Fruit fly (Drosophila melanogaster) whole organism: ENCODE data around the gene CG8661.

ENCODE experiments used
- CG8478 ChIP-seq: fragments of >200 bp; optimal IDR thresholded peaks from 2 replicates; lab custom pipeline; 2018; ENCODE audit warnings: inconsistent platforms
- Dll ChIP-seq: fragments of >200 bp; optimal IDR thresholded peaks from 2 replicates; lab custom pipeline; 2017
- EcR ChIP-seq, 2 experiments: fragments of >200 bp; optimal IDR thresholded peaks; 2 replicates each; lab custom pipeline; 2017; ENCODE audit warnings: missing biosample characterization in 2 of 2, missing genetic modification characterization in 2 of 2, missing genetic modification reagents in 2 of 2
- pan ChIP-seq: fragments of >200 bp; optimal IDR thresholded peaks from 2 replicates; lab custom pipeline; 2017
- psq ChIP-seq: fragments of >200 bp; optimal IDR thresholded peaks from 2 replicates; lab custom pipeline; 2017
- usp ChIP-seq: fragments of >200 bp; optimal IDR thresholded peaks from 2 replicates; lab custom pipeline; 2017; ENCODE audit warnings: missing biosample characterization, missing genetic modification characterization, mixed read lengths

The CG8661 gene

dm6 chrX:17284400-17284799, at the start of gene CG8661:
TSS of gene CG8661 (minus strand) at chrX:17284500.
- no peak for TF ChIP-seq CG8478 (lab: Kevin White, UChicago)
- TF ChIP-seq Dll: no peak
- no peak for TF ChIP-seq EcR (GFP tag; optimal IDR thresholded peaks at IDR 0.05; lab: Kevin White, UChicago)
- TF ChIP-seq psq (lab: Kevin White, UChicago): no peak
- no peak for TF ChIP-seq pan
- no peak for TF ChIP-seq usp (GFP tag; lab: Kevin White, UChicago)

dm6 chrX:17334101-17334500, 49.8 kb upstream of the CG8661 start:
- TF ChIP-seq CG8478 (lab: Kevin White, UChicago) (no peak), psq (lab: Kevin White, UChicago) (no peak), EcR (GFP tag; optimal IDR thresholded peaks at IDR 0.05; lab: Kevin White, UChicago) (no peak), usp (GFP tag; lab: Kevin White, UChicago) (no peak), pan (no peak), Dll (no peak)

DNA sequence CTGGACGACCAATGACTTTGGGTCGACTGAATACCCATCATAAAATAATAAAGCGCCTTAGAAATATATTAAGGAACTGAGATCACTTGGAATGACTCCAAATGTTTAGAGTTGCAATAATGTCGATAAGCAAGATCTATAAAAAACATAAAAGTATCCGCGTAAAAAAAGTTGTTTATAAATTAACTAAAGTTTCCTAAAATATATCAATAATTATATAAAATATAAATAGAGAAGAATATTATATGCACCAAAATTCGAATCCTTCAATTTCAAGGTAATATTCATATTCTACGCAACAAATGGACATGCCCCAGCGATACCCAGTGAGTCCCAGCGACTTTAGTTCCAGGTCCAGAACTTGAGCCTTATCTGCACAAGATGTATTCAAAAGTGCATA, 48.1 kb upstream of the CG8661 start:
- peak; percentile 36 for TF ChIP-seq pan
- no peak for TF ChIP-seq usp (GFP tag; lab: Kevin White, UChicago)

DNA sequence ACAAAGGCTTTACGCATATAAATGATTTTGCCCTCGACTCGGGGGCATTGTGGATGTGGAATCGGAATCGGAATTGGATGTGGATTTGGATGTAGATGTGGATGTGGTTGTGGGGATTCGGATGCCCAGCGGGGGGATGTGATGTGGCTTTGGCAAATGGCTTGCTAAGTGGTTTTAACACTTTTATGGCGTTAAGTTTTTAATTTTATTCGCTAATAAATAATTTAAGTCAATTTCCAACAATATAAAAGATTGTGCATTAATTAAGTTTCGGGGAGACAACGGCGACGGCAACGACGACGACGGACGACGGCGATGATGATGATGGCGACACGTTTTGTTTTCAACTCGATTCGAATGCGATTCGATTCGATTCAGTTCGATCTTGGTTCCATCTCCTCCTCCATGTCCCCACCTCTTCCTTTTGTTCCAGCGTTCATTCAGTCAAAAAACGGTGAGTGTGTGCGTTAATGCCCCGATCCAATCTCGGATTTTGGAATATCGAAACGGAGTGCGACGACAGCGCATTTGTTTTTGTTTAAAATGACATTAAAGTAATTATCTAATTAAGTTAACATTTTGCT, 46.5 kb upstream of the CG8661 start:
- TF ChIP-seq pan (no peak), usp (GFP tag; lab: Kevin White, UChicago) (no peak), EcR (GFP tag; optimal IDR thresholded peaks at IDR 0.05; lab: Kevin White, UChicago) (no peak), Dll (no peak), CG8478 (lab: Kevin White, UChicago) (no peak)

DNA sequence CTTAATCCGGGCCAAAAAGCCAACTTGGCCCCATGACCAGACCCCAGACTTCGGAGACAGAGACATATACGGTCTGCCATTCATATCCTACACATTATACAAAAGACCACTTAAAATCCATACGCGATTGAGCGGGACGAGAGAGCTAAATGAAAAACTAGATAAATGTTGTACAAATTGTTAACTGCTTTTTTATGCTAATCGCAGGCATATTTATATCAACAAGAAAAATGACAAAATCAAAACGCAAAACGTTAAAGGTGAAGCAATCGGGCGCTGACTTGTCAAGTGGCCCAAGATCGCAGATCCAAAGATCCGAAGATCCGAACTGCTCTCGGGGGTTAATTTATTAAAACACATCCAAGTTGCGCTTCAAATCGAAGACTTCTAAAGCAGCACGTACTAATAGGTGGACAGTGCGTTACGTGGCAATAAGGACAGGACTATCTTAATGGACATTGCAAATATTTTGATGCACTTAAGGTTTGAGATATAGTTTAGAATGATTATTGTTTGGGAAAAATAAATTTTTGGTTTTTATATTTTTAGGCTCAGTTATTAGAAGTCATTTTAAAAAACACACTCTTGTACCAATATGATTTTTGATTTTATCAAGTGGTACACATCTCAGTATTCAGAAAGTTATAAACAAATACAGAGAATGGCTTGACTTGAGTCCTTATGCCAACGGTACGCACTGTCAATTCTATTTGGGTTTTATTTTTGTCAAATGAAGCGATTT, 45.8 kb upstream of the CG8661 start:
- TF ChIP-seq CG8478 (lab: Kevin White, UChicago) (no peak), Dll (no peak), usp (GFP tag; lab: Kevin White, UChicago) (no peak), psq (lab: Kevin White, UChicago) (no peak), pan (no peak), EcR (GFP tag; optimal IDR thresholded peaks at IDR 0.05; lab: Kevin White, UChicago) (no peak)

dm6 chrX:17322852-17323251, 38.6 kb upstream of the CG8661 start:
- TF ChIP-seq usp (GFP tag; lab: Kevin White, UChicago) (no peak), EcR (GFP tag; optimal IDR thresholded peaks at IDR 0.05; lab: Kevin White, UChicago) (no peak), CG8478 (lab: Kevin White, UChicago) (no peak), Dll (no peak), psq (lab: Kevin White, UChicago) (no peak), pan (no peak)

dm6 chrX:17316723-17317262, 32.5 kb upstream of the CG8661 start:
- TF ChIP-seq Dll (no peak), CG8478 (lab: Kevin White, UChicago) (no peak), psq (lab: Kevin White, UChicago) (no peak), usp (GFP tag; lab: Kevin White, UChicago) (no peak), EcR (GFP tag; optimal IDR thresholded peaks at IDR 0.05; lab: Kevin White, UChicago) (no peak), pan (no peak)

- TF ChIP-seq usp (GFP tag; lab: Kevin White, UChicago) (no peak), CG8478 (lab: Kevin White, UChicago) (no peak)
These were observed 31.3 kb upstream of the CG8661 start for dm6 chrX:17315566-17315965.

- TF ChIP-seq usp (GFP tag; lab: Kevin White, UChicago) (no peak), psq (lab: Kevin White, UChicago) (no peak), pan (no peak), Dll (peak; percentile 87), EcR (GFP tag; optimal IDR thresholded peaks at IDR 0.05; lab: Kevin White, UChicago) (no peak), CG8478 (lab: Kevin White, UChicago) (peak; percentile 63)
These were observed 29.9 kb upstream of the CG8661 start, which contains the start of gene B-H2 for dm6 chrX:17314213-17314612. TSS of gene B-H2 (plus strand) at chrX:17314581.

DNA sequence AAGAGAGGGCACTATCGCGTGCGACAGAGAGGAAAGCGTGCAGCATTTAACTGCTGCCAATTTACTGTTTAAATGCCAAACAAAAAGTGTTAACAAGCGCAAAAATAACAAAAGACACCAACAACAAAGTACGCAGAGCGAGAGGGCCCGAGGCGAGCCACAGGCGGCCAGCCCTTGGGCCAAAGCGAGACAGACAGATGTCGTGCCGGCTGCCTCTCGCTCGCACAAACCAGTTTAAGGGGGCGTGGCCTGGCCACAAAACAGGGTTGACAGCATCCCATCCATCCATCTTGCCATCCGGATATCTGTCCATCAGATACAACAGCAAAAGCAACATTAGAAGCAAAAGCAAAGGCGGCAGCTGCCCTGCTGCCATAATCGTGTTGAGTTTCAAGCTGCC, 29.0 kb upstream of the CG8661 start:
- no peak for TF ChIP-seq pan

- TF ChIP-seq psq (lab: Kevin White, UChicago): no peak
These were observed 23.9 kb upstream of the CG8661 start for dm6 chrX:17308211-17308610.

DNA sequence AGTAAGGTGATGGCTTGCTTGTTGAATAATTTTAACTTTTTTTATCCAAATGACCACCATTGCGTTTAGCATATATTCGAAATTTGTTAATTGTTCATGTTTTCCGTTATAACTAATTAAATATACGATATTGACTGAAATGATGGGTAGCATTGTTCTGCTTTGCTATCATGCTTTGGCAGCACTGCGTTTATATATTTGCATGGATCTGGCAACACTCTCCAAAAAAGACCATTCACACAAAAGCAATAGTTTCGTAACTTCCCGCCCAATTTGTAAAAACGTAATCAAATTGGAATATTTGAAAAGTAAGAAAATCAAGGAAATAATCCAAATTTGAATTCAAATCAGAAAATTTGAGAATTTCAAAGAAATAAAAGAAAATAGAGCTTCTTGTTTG, 21.2 kb upstream of the CG8661 start:
- no peak for TF ChIP-seq psq (lab: Kevin White, UChicago)
- TF ChIP-seq EcR (GFP tag; optimal IDR thresholded peaks at IDR 0.05; lab: Kevin White, UChicago): no peak
- TF ChIP-seq usp (GFP tag; lab: Kevin White, UChicago): no peak
